Fruit fly (Drosophila melanogaster) whole organism, embryonic: ENCODE measurements around the gene mib2.

Experiments
- B-H1 ChIP-seq: fragments of 200-800 bp; sonication (Bioruptor generic); IDR thresholded peaks from 3 replicates; pipeline ENCODE4 v1.3.6; 2022; ENCODE audit warnings: missing biosample characterization, missing genetic modification characterization
- CG11695 ChIP-seq: fragments of 200-800 bp; sonication (Bioruptor generic); IDR thresholded peaks from 3 replicates; pipeline ENCODE4 v1.3.6; 2022; ENCODE audit warnings: missing biosample characterization, missing genetic modification characterization
- CG1233 ChIP-seq: fragments of 200-800 bp; sonication (Bioruptor generic); optimal IDR thresholded peaks from 4 replicates; lab custom pipeline; 2018; ENCODE audit warnings: missing biosample characterization, mild to moderate bottlenecking, missing genetic modification characterization
- CG12659 ChIP-seq: fragments of 200-800 bp; sonication (Bioruptor generic); optimal IDR thresholded peaks from 3 replicates; lab custom pipeline; 2017; ENCODE audit warnings: mild to moderate bottlenecking, missing biosample characterization, missing genetic modification reagents, missing genetic modification characterization
- CG13894 ChIP-seq: fragments of 200-800 bp; sonication (Bioruptor generic); optimal IDR thresholded peaks from 3 replicates; lab custom pipeline; 2018; ENCODE audit warnings: missing biosample characterization, mild to moderate bottlenecking, missing genetic modification characterization, moderate library complexity
- CG17385 ChIP-seq: fragments of 200-800 bp; sonication (Bioruptor generic); optimal IDR thresholded peaks from 3 replicates; lab custom pipeline; 2018; ENCODE audit warnings: missing biosample characterization, mild to moderate bottlenecking, missing genetic modification characterization
- CG18262 ChIP-seq: fragments of 200-800 bp; optimal IDR thresholded peaks from 3 replicates; lab custom pipeline; 2019; ENCODE audit warnings: missing biosample characterization, mild to moderate bottlenecking, missing genetic modification characterization, moderate library complexity
- CG18476 ChIP-seq: fragments of 200-800 bp; sonication (Bioruptor generic); optimal IDR thresholded peaks from 2 replicates; lab custom pipeline; 2016; ENCODE audit warnings: missing biosample characterization, mild to moderate bottlenecking, missing genetic modification characterization
- CG2712 ChIP-seq: fragments of 200-800 bp; optimal IDR thresholded peaks from 3 replicates; lab custom pipeline; 2019; ENCODE audit warnings: missing biosample characterization, mild to moderate bottlenecking, missing genetic modification characterization, moderate library complexity
- CG2875 ChIP-seq: fragments of 200-800 bp; sonication (Bioruptor generic); optimal IDR thresholded peaks from 2 replicates; lab custom pipeline; 2017; ENCODE audit warnings: missing biosample characterization, mild to moderate bottlenecking, missing genetic modification characterization, missing genetic modification reagents
- CG34224 ChIP-seq: fragments of 200-800 bp; sonication (Bioruptor generic); IDR thresholded peaks from 3 replicates; pipeline ENCODE4 v1.3.6; 2022; ENCODE audit warnings: missing biosample characterization, missing genetic modification characterization; ENCODE audit not compliant: partially characterized antibody
- CG4328 ChIP-seq: fragments of 200-800 bp; sonication (Bioruptor generic); optimal IDR thresholded peaks from 3 replicates; lab custom pipeline; 2017; ENCODE audit warnings: missing biosample characterization, missing genetic modification reagents, missing genetic modification characterization
- CG7271 ChIP-seq: fragments of 200-800 bp; sonication (Bioruptor generic); optimal IDR thresholded peaks from 2 replicates; lab custom pipeline; 2018; ENCODE audit warnings: missing biosample characterization, mild to moderate bottlenecking, missing genetic modification characterization, moderate library complexity
- CG8388 ChIP-seq: fragments of 200-800 bp; sonication (Bioruptor generic); optimal IDR thresholded peaks from 2 replicates; lab custom pipeline; 2019; ENCODE audit warnings: missing biosample characterization, mild to moderate bottlenecking, missing genetic modification characterization, moderate library complexity
- CG9215 ChIP-seq: fragments of 200-800 bp; sonication (Bioruptor generic); IDR thresholded peaks from 2 replicates; pipeline ENCODE4 v1.3.6; 2022; ENCODE audit warnings: missing biosample characterization, missing genetic modification characterization
- CG9817 ChIP-seq: fragments of 200-800 bp; sonication (Bioruptor generic); optimal IDR thresholded peaks from 2 replicates; lab custom pipeline; 2018; ENCODE audit warnings: missing biosample characterization, mild to moderate bottlenecking, missing genetic modification characterization, moderate library complexity
- D ChIP-seq, 2 experiments: fragments of 200-800 bp in 1 of 2; fragments of >200 bp in 1 of 2; sonication (Bioruptor generic) in 1 of 2; optimal IDR thresholded peaks; 2 replicates in 1 of 2; 3 replicates in 1 of 2; lab custom pipeline; 2017; ENCODE audit warnings: mild to moderate bottlenecking in 1 of 2, missing biosample characterization in 1 of 2, missing genetic modification characterization in 1 of 2, missing genetic modification reagents in 1 of 2
- D19A ChIP-seq: fragments of 200-800 bp; optimal IDR thresholded peaks from 3 replicates; lab custom pipeline; 2019; ENCODE audit warnings: missing biosample characterization, mild to moderate bottlenecking, missing genetic modification characterization, moderate library complexity
- Dbx ChIP-seq: fragments of 200-800 bp; sonication (Bioruptor generic); IDR thresholded peaks from 3 replicates; pipeline ENCODE4 v1.3.6; 2022; ENCODE audit warnings: missing biosample characterization, missing genetic modification characterization
- Dll ChIP-seq: fragments of 200-800 bp; sonication (Bioruptor generic); IDR thresholded peaks from 4 replicates; pipeline ENCODE4 v1.3.6; 2022; ENCODE audit warnings: missing biosample characterization, missing genetic modification characterization; ENCODE audit not compliant: partially characterized antibody
- Fer2 ChIP-seq: fragments of 200-800 bp; sonication (Bioruptor generic); optimal IDR thresholded peaks from 2 replicates; lab custom pipeline; 2018; ENCODE audit warnings: missing biosample characterization, mild to moderate bottlenecking, missing genetic modification characterization, moderate library complexity
- Jarid2 ChIP-seq: fragments of 200-800 bp; sonication (Bioruptor generic); optimal IDR thresholded peaks from 3 replicates; lab custom pipeline; 2017; ENCODE audit warnings: mild to moderate bottlenecking, missing biosample characterization, missing genetic modification reagents, missing genetic modification characterization
- Lhr ChIP-seq: fragments of 200-800 bp; sonication (Bioruptor generic); optimal IDR thresholded peaks from 3 replicates; lab custom pipeline; 2017; ENCODE audit warnings: mild to moderate bottlenecking, missing biosample characterization, missing genetic modification reagents, missing genetic modification characterization
- Max ChIP-seq: fragments of 200-800 bp; sonication (Bioruptor generic); optimal IDR thresholded peaks from 2 replicates; lab custom pipeline; 2016; ENCODE audit warnings: missing biosample characterization, mild to moderate bottlenecking, missing genetic modification characterization
- Med ChIP-seq: fragments of 200-800 bp; sonication (Bioruptor generic); peaks from one replicate; lab custom pipeline; 2016; ENCODE audit warnings: missing biosample characterization, missing genetic modification characterization, mild to moderate bottlenecking, inconsistent platforms, moderate library complexity
- Meics ChIP-seq: fragments of 200-800 bp; sonication (Bioruptor generic); optimal IDR thresholded peaks from 2 replicates; lab custom pipeline; 2017; ENCODE audit warnings: missing biosample characterization, mild to moderate bottlenecking, missing genetic modification characterization
- Pdp1 ChIP-seq, 2 experiments: fragments of 200-800 bp; sonication (Bioruptor generic); optimal IDR thresholded peaks; 3 replicates each; lab custom pipeline; 2016; ENCODE audit warnings: missing biosample characterization in 2 of 2, missing genetic modification characterization in 2 of 2, mild to moderate bottlenecking in 1 of 2, moderate library complexity in 1 of 2
- Ravus ChIP-seq: fragments of 200-800 bp; sonication (Bioruptor generic); IDR thresholded peaks from 2 replicates; pipeline ENCODE4 v1.3.6; 2022; ENCODE audit warnings: missing biosample characterization, missing genetic modification characterization
- Tbp ChIP-seq: fragments of >200 bp; optimal IDR thresholded peaks from 2 replicates; lab custom pipeline; 2018; ENCODE audit warnings: missing biosample characterization, missing genetic modification characterization
- ap ChIP-seq: fragments of 200-800 bp; sonication (Bioruptor generic); IDR thresholded peaks from 2 replicates; pipeline ENCODE4 v1.3.6; 2022; ENCODE audit warnings: missing biosample characterization, missing genetic modification characterization
- ara ChIP-seq: fragments of 200-800 bp; sonication (Bioruptor generic); IDR thresholded peaks from 2 replicates; pipeline ENCODE4 v1.3.6; 2022; ENCODE audit warnings: missing biosample characterization, missing genetic modification characterization
- caup ChIP-seq: fragments of 200-800 bp; sonication (Bioruptor generic); optimal IDR thresholded peaks from 3 replicates; lab custom pipeline; 2017; ENCODE audit warnings: missing biosample characterization, mild to moderate bottlenecking, missing genetic modification characterization, moderate library complexity; ENCODE audit not compliant: severe bottlenecking
- chn ChIP-seq: fragments of 200-800 bp; sonication (Bioruptor generic); optimal IDR thresholded peaks from 2 replicates; lab custom pipeline; 2016; ENCODE audit warnings: missing biosample characterization, missing genetic modification characterization
- crp ChIP-seq, 2 experiments: fragments of 200-800 bp; sonication (Bioruptor generic); optimal IDR thresholded peaks; 2 replicates in 1 of 2; 3 replicates in 1 of 2; lab custom pipeline; 2017; ENCODE audit warnings: missing biosample characterization in 2 of 2, missing genetic modification characterization in 2 of 2, mild to moderate bottlenecking in 1 of 2, moderate library complexity in 1 of 2
- disco-r ChIP-seq: fragments of 200-800 bp; sonication (Bioruptor generic); optimal IDR thresholded peaks from 2 replicates; lab custom pipeline; 2016; ENCODE audit warnings: missing biosample characterization, missing genetic modification characterization
- dmrt11E ChIP-seq: fragments of 200-800 bp; sonication (Bioruptor generic); optimal IDR thresholded peaks from 3 replicates; lab custom pipeline; 2018; ENCODE audit warnings: missing biosample characterization, mild to moderate bottlenecking, missing genetic modification characterization, moderate library complexity
- dysf ChIP-seq: fragments of 200-800 bp; sonication (Bioruptor generic); IDR thresholded peaks from 3 replicates; pipeline ENCODE4 v1.3.6; 2022; ENCODE audit warnings: missing biosample characterization, missing genetic modification characterization
- kah ChIP-seq: fragments of 200-800 bp; sonication (Bioruptor generic); optimal IDR thresholded peaks from 2 replicates; lab custom pipeline; 2018; ENCODE audit warnings: missing biosample characterization, mild to moderate bottlenecking, missing genetic modification characterization
- lilli ChIP-seq: fragments of 200-800 bp; sonication (Bioruptor generic); optimal IDR thresholded peaks from 3 replicates; lab custom pipeline; 2016; ENCODE audit warnings: missing biosample characterization, missing genetic modification characterization
- nau ChIP-seq: fragments of 200-800 bp; sonication (Bioruptor generic); optimal IDR thresholded peaks from 3 replicates; lab custom pipeline; 2017; ENCODE audit warnings: missing biosample characterization, mild to moderate bottlenecking, missing genetic modification characterization, missing genetic modification reagents
- nom ChIP-seq: fragments of 200-800 bp; sonication (Bioruptor generic); optimal IDR thresholded peaks from 2 replicates; lab custom pipeline; 2017; ENCODE audit warnings: missing biosample characterization, missing genetic modification characterization, mild to moderate bottlenecking, moderate library complexity, missing genetic modification reagents
- sc ChIP-seq, 3 experiments: fragments of >200 bp in 2 of 3; fragments of 200-800 bp in 1 of 3; sonication (Bioruptor generic) in 1 of 3; optimal IDR thresholded peaks; 2 replicates in 2 of 3; 3 replicates in 1 of 3; lab custom pipeline; 2017; ENCODE audit warnings: mild to moderate bottlenecking in 1 of 3, missing biosample characterization in 1 of 3, missing genetic modification characterization in 1 of 3, missing genetic modification reagents in 1 of 3
- scrt ChIP-seq: fragments of 200-800 bp; sonication (Bioruptor generic); optimal IDR thresholded peaks from 2 replicates; lab custom pipeline; 2018; ENCODE audit warnings: missing biosample characterization, mild to moderate bottlenecking, missing genetic modification characterization, moderate library complexity
- tup ChIP-seq: fragments of 200-800 bp; sonication (Bioruptor generic); optimal IDR thresholded peaks from 2 replicates; lab custom pipeline; 2016; ENCODE audit warnings: missing biosample characterization, mild to moderate bottlenecking, missing genetic modification characterization, moderate library complexity
- tx ChIP-seq: fragments of 200-800 bp; sonication (Bioruptor generic); optimal IDR thresholded peaks from 2 replicates; lab custom pipeline; 2016; ENCODE audit warnings: missing biosample characterization, missing genetic modification characterization

mib2 gene

dm6 chr2L:19022221-19022516 lies 12.1 kb upstream of the mib2 start, which contains the start of gene CG15172:
CG15172 (plus strand) TSS chr2L:19022417.
- peak in 1 of 2 experiments; percentile 78 for TF ChIP-seq Pdp1 (GFP tag; optimal IDR thresholded peaks at IDR 0.05; lab: Kevin White, UChicago)
- no peak for TF ChIP-seq Dll (GFP tag; lab: Robert Waterston, UW)
- TF ChIP-seq Dbx (GFP tag; lab: Robert Waterston, UW) = no peak
- TF ChIP-seq CG1233 = no peak

- TF ChIP-seq Ravus (GFP tag; lab: Robert Waterston, UW) = no peak
- peak; percentile 86 for TF ChIP-seq Meics (GFP tag; lab: Kevin White, UChicago)
- peak; percentile 21 for TF ChIP-seq Max (GFP tag; lab: Kevin White, UChicago)
- TF ChIP-seq CG8388 (GFP tag; lab: Kevin White, UChicago) = peak; percentile 65
- TF ChIP-seq Jarid2 = peak; percentile 36
- 0 out of 2 replicates have a peak, but pooled peaks have one; percentile 14 for TF ChIP-seq ara
- TF ChIP-seq tx = no peak
- peak; percentile 70 for TF ChIP-seq scrt (GFP tag; lab: Kevin White, UChicago)
- TF ChIP-seq crp (GFP tag; optimal IDR thresholded peaks at IDR 0.05; lab: Kevin White, UChicago) = peak in 1 of 2 experiments; percentile 15
- no peak for TF ChIP-seq sc (optimal IDR thresholded peaks at IDR 0.05; lab: Kevin White, UChicago)
- peak; percentile 21 for TF ChIP-seq sc (GFP tag; optimal IDR thresholded peaks at IDR 0.05; lab: Kevin White, UChicago)
- peak; percentile 65 for TF ChIP-seq CG9817
- TF ChIP-seq CG18262 (tag; lab: Kevin White, UChicago) = peak; percentile 73
- peak; percentile 83 for TF ChIP-seq D19A (tag; lab: Kevin White, UChicago)
- TF ChIP-seq D (optimal IDR thresholded peaks at IDR 0.05; lab: Kevin White, UChicago) = no peak
- TF ChIP-seq D (GFP tag; optimal IDR thresholded peaks at IDR 0.05; lab: Kevin White, UChicago) = peak; percentile 67
- TF ChIP-seq Tbp (GFP tag; lab: Kevin White, UChicago) = no peak
- peak; percentile 57 for TF ChIP-seq Fer2
- peak; percentile 73 for TF ChIP-seq CG4328 (GFP tag; lab: Kevin White, UChicago)
- peak; percentile 78 for TF ChIP-seq CG2712 (tag; lab: Kevin White, UChicago)
- peak; percentile 35 for TF ChIP-seq CG18476 (GFP tag; lab: Kevin White, UChicago)
- TF ChIP-seq Lhr (GFP tag; lab: Kevin White, UChicago) = no peak
- TF ChIP-seq CG7271 (tag; lab: Kevin White, UChicago) = no peak
- TF ChIP-seq ap (GFP tag; lab: Robert Waterston, UW) = no peak
- peak; percentile 47 for TF ChIP-seq kah (GFP tag; lab: Kevin White, UChicago)
- peak; percentile 76 for TF ChIP-seq CG17385 (GFP tag; lab: Kevin White, UChicago)
- peak; percentile 28 for TF ChIP-seq CG13894 (tag; lab: Kevin White, UChicago)
- TF ChIP-seq CG34224 (GFP tag; lab: Robert Waterston, UW) = no peak
- peak; percentile 50 for TF ChIP-seq lilli (GFP tag; lab: Kevin White, UChicago)
- TF ChIP-seq dmrt11E (tag; lab: Kevin White, UChicago) = no peak
- TF ChIP-seq Med (GFP tag; lab: Kevin White, UChicago) = peak; percentile 67
- TF ChIP-seq dysf (GFP tag; lab: Robert Waterston, UW) = peak; percentile 72; the same call in 2 of the 3 replicates
- peak; percentile 54 for TF ChIP-seq nau (GFP tag; lab: Kevin White, UChicago)
- peak; percentile 37; the same call in 2 of the 3 replicates for TF ChIP-seq B-H1 (GFP tag; lab: Robert Waterston, UW)
- peak; percentile 34 for TF ChIP-seq CG2875
- TF ChIP-seq tup (GFP tag; lab: Kevin White, UChicago) = no peak
- peak; percentile 69 for TF ChIP-seq caup (GFP tag; lab: Kevin White, UChicago)
- TF ChIP-seq nom = peak; percentile 41
- TF ChIP-seq CG12659 = peak; percentile 78
- peak; percentile 66 for TF ChIP-seq CG11695 (GFP tag; lab: Robert Waterston, UW)
- TF ChIP-seq disco-r (GFP tag; lab: Kevin White, UChicago) = no peak
- peak; percentile 46; the same call in 1 of the 2 replicates for TF ChIP-seq CG9215
- TF ChIP-seq chn = no peak
These were observed 10.1 kb upstream of the mib2 start for dm6 chr2L:19023972-19024743.
